Worm (Caenorhabditis elegans): ENCODE results near the gene let-413.
A peak's percentile ranks its signal among the peaks of the same experiment; 100 is the strongest.

The let-413 gene

DNA sequence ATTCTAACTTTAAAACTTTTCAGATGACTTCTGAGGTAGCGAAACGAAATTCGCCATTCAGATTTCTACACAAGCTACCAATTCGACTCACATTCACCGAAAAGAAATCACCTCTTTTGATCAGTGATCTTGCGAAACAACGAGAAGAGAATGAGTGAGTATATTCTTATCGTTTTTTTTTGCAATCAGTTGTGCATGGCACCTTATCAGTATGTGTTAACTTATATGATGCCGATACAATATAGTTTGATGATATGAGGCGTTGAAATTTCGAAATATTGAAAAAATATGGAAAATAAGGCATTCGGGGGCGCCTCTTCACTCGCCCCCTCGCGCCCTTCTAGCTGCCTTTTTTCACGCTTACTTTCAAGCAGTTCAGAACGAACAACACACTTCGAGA is 40.3 kb upstream of the let-413 start:
- TF ChIP-seq ama-1 (optimal IDR thresholded peaks at IDR 0.05) = no peak
- TF ChIP-seq mxl-3 (GFP tag; optimal IDR thresholded peaks at IDR 0.05) = no peak
- TF ChIP-seq nhr-102 (tag; optimal IDR thresholded peaks at IDR 0.05) = no peak
- TF ChIP-seq fkh-10 (GFP tag; optimal IDR thresholded peaks at IDR 0.05) = no peak
- no peak for TF ChIP-seq R02D3.7 (tag; optimal IDR thresholded peaks at IDR 0.05)
- TF ChIP-seq dve-1 (tag; optimal IDR thresholded peaks at IDR 0.05; ENCODE audit: insufficient read depth) = peak; percentile 28
- TF ChIP-seq lin-1 (GFP tag; IDR thresholded peaks at IDR 0.05) = 0 out of 2 replicates have a peak, but pooled peaks have one; percentile 17
- no peak for TF ChIP-seq duxl-1 (tag; optimal IDR thresholded peaks at IDR 0.05; ENCODE audit: poor library complexity)
- TF ChIP-seq daf-16 (GFP tag; optimal IDR thresholded peaks at IDR 0.05) = no peak
- TF ChIP-seq daf-16 (tag; optimal IDR thresholded peaks at IDR 0.05) = peak; percentile 39
- TF ChIP-seq nhr-41 (GFP tag; IDR thresholded peaks at IDR 0.05) = no peak
- peak; percentile 81 for TF ChIP-seq nhr-28 (tag; optimal IDR thresholded peaks at IDR 0.05)
- no peak for TF ChIP-seq set-16 (GFP tag; IDR thresholded peaks at IDR 0.05)
- peak; percentile 61 for TF ChIP-seq php-3 (GFP tag; IDR thresholded peaks at IDR 0.05)
- TF ChIP-seq nhr-77 (tag; optimal IDR thresholded peaks at IDR 0.05) = no peak
- no peak for TF ChIP-seq ceh-62 (tag; optimal IDR thresholded peaks at IDR 0.05)
- TF ChIP-seq lin-38 (GFP tag; IDR thresholded peaks at IDR 0.05) = no peak
- no peak for TF ChIP-seq zag-1 (tag; optimal IDR thresholded peaks at IDR 0.05)
- peak; percentile 65 for TF ChIP-seq hlh-11 (tag; optimal IDR thresholded peaks at IDR 0.05)
- peak; percentile 1 for TF ChIP-seq mep-1 (tag; optimal IDR thresholded peaks at IDR 0.05)
- TF ChIP-seq nhr-48 (tag; optimal IDR thresholded peaks at IDR 0.05) = no peak
- no peak for TF ChIP-seq cey-2 (tag; optimal IDR thresholded peaks at IDR 0.05; ENCODE audit: borderline replicate concordance, insufficient read depth)
- TF ChIP-seq nhr-6 (tag; optimal IDR thresholded peaks at IDR 0.05) = peak; percentile 12
- TF ChIP-seq nhr-42 (GFP tag; IDR thresholded peaks at IDR 0.05) = no peak
- peak; percentile 75 for TF ChIP-seq dmd-6 (GFP tag; IDR thresholded peaks at IDR 0.05)
- TF ChIP-seq pqm-1 (tag; optimal IDR thresholded peaks at IDR 0.05) = peak; percentile 87
- no peak for TF ChIP-seq tag-97 (GFP tag; IDR thresholded peaks at IDR 0.05)
- TF ChIP-seq mxl-2 (GFP tag; conservative IDR thresholded peaks at IDR 0.05) = no peak

DNA sequence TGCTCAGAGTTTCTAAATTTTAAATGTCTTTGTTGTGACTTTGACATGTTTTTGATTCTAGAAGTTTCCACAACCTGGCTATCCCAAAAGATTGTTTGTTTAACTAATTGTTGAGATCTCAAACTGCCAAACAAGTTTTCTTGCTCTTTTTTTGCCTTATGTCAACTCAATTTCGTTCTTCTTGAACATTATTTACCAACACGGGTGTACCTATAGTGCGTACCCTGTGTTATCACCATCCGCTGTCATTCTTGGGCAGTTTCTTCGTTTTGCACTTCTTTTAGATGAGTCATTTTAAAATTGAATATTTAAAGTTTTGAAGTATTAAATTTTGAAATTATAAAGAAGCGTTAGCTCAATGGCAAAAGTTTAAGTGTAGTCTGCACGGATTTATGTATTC is 39.4 kb upstream of the let-413 start, which contains the start of gene sptl-2:
sptl-2 (plus strand) TSS at position 280 of the 400 bp plus-strand sequence.
- TF ChIP-seq attf-4 (tag; optimal IDR thresholded peaks at IDR 0.05) (no peak), dve-1 (tag; optimal IDR thresholded peaks at IDR 0.05; ENCODE audit: insufficient read depth) (peak; percentile 15), T20F7.1 (GFP tag; optimal IDR thresholded peaks at IDR 0.05) (no peak), dmd-6 (GFP tag; IDR thresholded peaks at IDR 0.05) (peak; percentile 23), D1046.2 (GFP tag; IDR thresholded peaks at IDR 0.05) (no peak), pqm-1 (tag; optimal IDR thresholded peaks at IDR 0.05) (peak; percentile 84), daf-16 (GFP tag; optimal IDR thresholded peaks at IDR 0.05) (no peak), daf-16 (tag; optimal IDR thresholded peaks at IDR 0.05) (peak; percentile 40), nhr-28 (tag; optimal IDR thresholded peaks at IDR 0.05) (peak; percentile 59), duxl-1 (tag; optimal IDR thresholded peaks at IDR 0.05; ENCODE audit: poor library complexity) (no peak), spr-3 (GFP tag; optimal IDR thresholded peaks at IDR 0.05) (no peak), F49E8.2 (tag; optimal IDR thresholded peaks at IDR 0.05; ENCODE audit: borderline replicate concordance) (no peak), nhr-25 (tag; optimal IDR thresholded peaks at IDR 0.05; ENCODE audit: borderline replicate concordance, insufficient read depth) (no peak), mep-1 (tag; optimal IDR thresholded peaks at IDR 0.05) (peak; percentile 4), mes-2 (tag; optimal IDR thresholded peaks at IDR 0.05; ENCODE audit: poor library complexity, severe bottlenecking) (peak; percentile 8), zag-1 (tag; optimal IDR thresholded peaks at IDR 0.05) (no peak), zfp-2 (tag; optimal IDR thresholded peaks at IDR 0.05) (no peak), tag-97 (GFP tag; IDR thresholded peaks at IDR 0.05) (no peak)

DNA sequence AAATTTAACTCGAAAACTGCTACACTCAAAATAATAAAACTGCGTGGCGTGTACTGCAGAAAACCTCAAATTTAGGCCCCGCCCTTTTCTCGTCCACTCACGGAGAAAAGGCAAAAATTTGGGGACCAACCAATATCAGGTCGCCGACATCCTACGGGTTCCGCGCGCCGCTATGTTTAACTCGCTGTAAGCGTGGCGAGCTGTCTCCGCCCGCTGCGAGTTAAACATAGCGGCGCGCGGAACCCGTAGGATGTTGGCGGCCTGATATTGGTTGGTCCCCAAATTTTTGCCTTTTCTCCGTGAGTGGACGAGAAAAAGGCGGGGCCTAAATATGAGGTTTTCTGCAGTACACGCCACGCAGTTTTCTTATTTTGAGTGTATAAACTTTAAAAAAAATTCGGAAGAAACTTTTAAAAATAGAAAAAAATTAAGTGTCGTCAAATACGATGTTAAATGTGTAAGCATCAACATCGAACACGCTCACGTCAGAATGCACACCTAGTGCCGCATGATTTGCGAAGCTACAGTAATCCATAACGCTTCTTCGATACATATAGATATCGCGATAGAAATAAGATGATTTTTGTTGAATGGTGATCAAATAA is 37.2 kb upstream of the let-413 start:
- TF ChIP-seq F49E8.2 (tag; optimal IDR thresholded peaks at IDR 0.05; ENCODE audit: borderline replicate concordance) = peak; percentile 40
- TF ChIP-seq lin-38 (GFP tag; IDR thresholded peaks at IDR 0.05) = 0 out of 2 replicates have a peak, but pooled peaks have one; percentile 21
- 0 out of 2 replicates have a peak, but pooled peaks have one; percentile 6 for TF ChIP-seq lim-7 (GFP tag; IDR thresholded peaks at IDR 0.05)

All from whole organism, L4 larva.